Fruit fly (Drosophila melanogaster): ENCODE results near the gene Lsp1beta.

The Lsp1beta gene

DNA sequence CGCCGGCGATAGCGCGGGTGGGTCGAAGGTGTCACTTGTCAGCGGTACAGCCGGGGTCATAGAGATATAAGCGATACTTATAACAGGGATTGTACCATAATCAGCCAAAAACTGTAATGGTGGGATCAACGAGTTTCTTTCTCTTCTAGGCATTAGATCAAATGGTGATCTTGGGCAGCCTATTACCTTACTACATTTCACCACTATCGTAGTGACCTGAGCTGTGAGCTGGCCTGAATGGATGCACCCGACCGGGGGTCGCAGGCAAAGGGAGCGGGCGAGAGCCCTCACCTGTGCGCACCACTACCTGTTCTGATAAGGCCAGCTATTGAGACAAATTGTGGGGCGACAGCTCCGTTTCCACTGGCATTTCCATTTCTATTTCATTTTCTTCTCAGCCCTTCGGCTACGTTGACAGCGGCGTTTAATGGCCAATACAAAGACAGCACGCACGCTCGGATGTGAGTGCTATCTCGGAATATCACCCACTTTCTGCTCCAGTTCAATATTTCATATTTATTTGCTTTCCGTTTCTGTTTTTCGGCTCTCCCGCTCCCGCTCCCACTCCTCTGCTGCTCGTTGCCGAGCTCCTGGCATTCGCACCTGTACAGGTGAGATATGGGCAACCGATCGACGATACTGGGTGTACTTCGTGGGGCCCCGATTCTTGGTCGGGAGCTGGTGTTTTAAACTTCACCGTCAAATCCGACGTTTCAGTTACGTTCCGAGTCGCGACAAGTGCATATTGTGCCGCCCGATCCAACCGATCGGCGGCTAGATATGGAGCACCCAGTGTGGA, 41.4 kb upstream of the Lsp1beta start (continued):
- TF ChIP-seq CG1832 (GFP tag; optimal IDR thresholded peaks at IDR 0.05) (no peak), CG17359 (tag; optimal IDR thresholded peaks at IDR 0.05) (peak; percentile 89), Sry-β (GFP tag; optimal IDR thresholded peaks at IDR 0.05) (peak; percentile 41), Hr51 (GFP tag; optimal IDR thresholded peaks at IDR 0.05) (peak in 1 of 2 experiments; percentile 70)

DNA sequence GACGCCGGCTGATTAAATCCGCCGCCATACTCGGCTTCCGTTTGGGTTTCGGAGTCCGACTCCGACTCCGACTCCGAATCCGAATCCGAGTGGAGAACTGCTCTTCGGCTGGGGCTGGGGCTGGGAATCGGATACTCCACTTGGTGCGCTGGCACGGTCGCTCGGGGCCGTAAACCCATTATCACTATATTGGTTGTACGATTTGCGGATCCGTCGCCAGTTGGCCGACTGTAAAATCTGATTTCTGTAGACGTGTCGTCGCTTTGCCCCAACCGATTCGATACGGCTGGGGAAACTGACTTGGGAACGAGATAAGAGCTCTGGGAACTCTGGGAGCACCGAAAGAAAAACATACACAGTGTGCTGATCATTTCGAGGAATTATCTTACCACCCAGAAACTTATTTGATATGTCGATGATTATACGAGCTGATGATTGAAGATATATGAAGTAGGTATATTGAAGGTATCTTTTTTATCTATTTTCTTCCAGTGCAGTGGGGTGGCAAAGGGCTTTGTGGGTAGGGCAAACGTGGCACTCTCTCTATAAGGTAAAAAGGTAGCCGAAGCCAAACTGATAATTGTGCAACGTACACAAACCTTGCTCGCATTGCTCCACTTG, 40.3 kb upstream of the Lsp1beta start:
- TF ChIP-seq fu2 (GFP tag; optimal IDR thresholded peaks at IDR 0.05) (peak; percentile 16), dmrt11E (tag; optimal IDR thresholded peaks at IDR 0.05) (peak; percentile 25), dysf (GFP tag; IDR thresholded peaks at IDR 0.05) (peak; percentile 71), CG10959 (GFP tag; IDR thresholded peaks at IDR 0.05) (no peak), dm (GFP tag; optimal IDR thresholded peaks at IDR 0.05) (no peak), ewg (GFP tag; optimal IDR thresholded peaks at IDR 0.05) (peak; percentile 51), sima (GFP tag; optimal IDR thresholded peaks at IDR 0.05) (no peak), CG4424 (GFP tag; optimal IDR thresholded peaks at IDR 0.05) (peak; percentile 32), CG3726 (GFP tag; IDR thresholded peaks at IDR 0.05) (no peak), CG17359 (tag; optimal IDR thresholded peaks at IDR 0.05) (peak; percentile 67), CG1529 (GFP tag; optimal IDR thresholded peaks at IDR 0.05) (peak; percentile 53), fd3F (GFP tag; optimal IDR thresholded peaks at IDR 0.05) (no peak), CG16813 (GFP tag; IDR thresholded peaks at IDR 0.05; ENCODE audit: partially characterized antibody) (no peak), E2f1 (GFP tag; IDR thresholded peaks at IDR 0.05) (peak; percentile 64), NC2β (GFP tag; optimal IDR thresholded peaks at IDR 0.05) (peak; percentile 41), tgo (GFP tag; IDR thresholded peaks at IDR 0.05) (peak; percentile 62), CG1647 (GFP tag; optimal IDR thresholded peaks at IDR 0.05) (no peak), Mes4 (GFP tag; optimal IDR thresholded peaks at IDR 0.05) (peak; percentile 21), CG3847 (GFP tag; IDR thresholded peaks at IDR 0.05) (peak; percentile 51; the same call in 1 of the 2 replicates), chinmo (GFP tag; IDR thresholded peaks at IDR 0.05; ENCODE audit: partially characterized antibody) (0 out of 4 replicates have a peak, but pooled peaks have one; percentile 53), Aef1 (GFP tag; IDR thresholded peaks at IDR 0.05) (peak; percentile 57; the same call in 2 of the 3 replicates), BEAF-32 (GFP tag; optimal IDR thresholded peaks at IDR 0.05) (no peak), NFAT (GFP tag; IDR thresholded peaks at IDR 0.05) (no peak), Nf-YA (GFP tag; IDR thresholded peaks at IDR 0.05) (0 out of 2 replicates have a peak, but pooled peaks have one; percentile 22), MESR4 (GFP tag; optimal IDR thresholded peaks at IDR 0.05) (no peak), CG14860 (GFP tag; IDR thresholded peaks at IDR 0.05; ENCODE audit: partially characterized antibody) (no peak), CG12219 (GFP tag; optimal IDR thresholded peaks at IDR 0.05) (peak; percentile 43), chm (GFP tag; IDR thresholded peaks at IDR 0.05) (no peak), org-1 (GFP tag; optimal IDR thresholded peaks at IDR 0.05) (peak; percentile 38), CG11723 (GFP tag; optimal IDR thresholded peaks at IDR 0.05) (no peak), Sry-β (GFP tag; optimal IDR thresholded peaks at IDR 0.05) (no peak), CG12659 (GFP tag; optimal IDR thresholded peaks at IDR 0.05) (peak; percentile 62), oc (tag; optimal IDR thresholded peaks at IDR 0.05) (peak; percentile 42), stwl (tag; optimal IDR thresholded peaks at IDR 0.05) (no peak), sisA (GFP tag; IDR thresholded peaks at IDR 0.05) (peak; percentile 76), hb (GFP tag; IDR thresholded peaks at IDR 0.05; ENCODE audit: partially characterized antibody) (no peak), Sin3A (optimal IDR thresholded peaks at IDR 0.05) (no peak), Elba2 (GFP tag; optimal IDR thresholded peaks at IDR 0.05) (no peak), Lpt (GFP tag; optimal IDR thresholded peaks at IDR 0.05) (no peak), D19B (GFP tag; optimal IDR thresholded peaks at IDR 0.05) (no peak), CG10565 (GFP tag; optimal IDR thresholded peaks at IDR 0.05) (no peak), CG43689 (GFP tag; IDR thresholded peaks at IDR 0.05) (no peak), D19A (tag; optimal IDR thresholded peaks at IDR 0.05) (peak; percentile 16), CG32767 (GFP tag; IDR thresholded peaks at IDR 0.05) (peak; percentile 46; the same call in 1 of the 2 replicates)

Measured in whole organism, embryonic.